Fruit fly (Drosophila melanogaster): ENCODE data around the gene pie.

The pie gene

dm6 chr2L:10466865-10467270, 44.3 kb upstream of the pie start (continued):
- TF ChIP-seq E2f1 (GFP tag; IDR thresholded peaks at IDR 0.05) (peak; percentile 26; the same call in 1 of the 2 replicates), sisA (GFP tag; IDR thresholded peaks at IDR 0.05) (peak; percentile 54; the same call in 1 of the 2 replicates), CG11085 (GFP tag; IDR thresholded peaks at IDR 0.05) (no peak), CG30431 (GFP tag; optimal IDR thresholded peaks at IDR 0.05) (peak; percentile 35), CG11398 (GFP tag; optimal IDR thresholded peaks at IDR 0.05) (peak; percentile 21), stwl (tag; optimal IDR thresholded peaks at IDR 0.05) (no peak), unpg (GFP tag; optimal IDR thresholded peaks at IDR 0.05) (peak; percentile 22), NK7.1 (GFP tag; optimal IDR thresholded peaks at IDR 0.05) (peak; percentile 12), dysf (GFP tag; IDR thresholded peaks at IDR 0.05) (peak; percentile 76), Mad (GFP tag; optimal IDR thresholded peaks at IDR 0.05) (no peak), Mrtf (GFP tag; IDR thresholded peaks at IDR 0.05) (0 out of 3 replicates have a peak, but pooled peaks have one; percentile 46), vvl (GFP tag; IDR thresholded peaks at IDR 0.05) (no peak; the same call in 1 of the 2 replicates), Side (GFP tag; optimal IDR thresholded peaks at IDR 0.05) (no peak), da (GFP tag; optimal IDR thresholded peaks at IDR 0.05) (no peak), CG32767 (GFP tag; IDR thresholded peaks at IDR 0.05) (0 out of 2 replicates have a peak, but pooled peaks have one; percentile 27), Meics (GFP tag; optimal IDR thresholded peaks at IDR 0.05) (peak; percentile 51), CG2116 (GFP tag; optimal IDR thresholded peaks at IDR 0.05) (peak; percentile 21), CG1529 (GFP tag; optimal IDR thresholded peaks at IDR 0.05) (peak; percentile 67), CG3281 (GFP tag; optimal IDR thresholded peaks at IDR 0.05) (peak; percentile 40), CG6683 (GFP tag; optimal IDR thresholded peaks at IDR 0.05) (peak; percentile 21), CG7372 (GFP tag; IDR thresholded peaks at IDR 0.05) (no peak), CG7357 (GFP tag; IDR thresholded peaks at IDR 0.05) (peak; percentile 61; the same call in 2 of the 3 replicates), CG18476 (GFP tag; optimal IDR thresholded peaks at IDR 0.05) (peak; percentile 46), CG9727 (GFP tag; optimal IDR thresholded peaks at IDR 0.05) (peak; percentile 72), CG10462 (GFP tag; optimal IDR thresholded peaks at IDR 0.05) (peak; percentile 15), ab (GFP tag; optimal IDR thresholded peaks at IDR 0.05) (no peak), Drgx (GFP tag; IDR thresholded peaks at IDR 0.05) (0 out of 2 replicates have a peak, but pooled peaks have one; percentile 12), dmrt99B (tag; optimal IDR thresholded peaks at IDR 0.05) (peak; percentile 80), CG10209 (GFP tag; optimal IDR thresholded peaks at IDR 0.05) (peak; percentile 17), Fer3 (tag; optimal IDR thresholded peaks at IDR 0.05) (peak; percentile 40), lilli (GFP tag; optimal IDR thresholded peaks at IDR 0.05) (peak; percentile 35), CG2875 (GFP tag; optimal IDR thresholded peaks at IDR 0.05) (peak; percentile 60), pan (optimal IDR thresholded peaks at IDR 0.05) (no peak), pan (GFP tag; optimal IDR thresholded peaks at IDR 0.05 in 1 of 2, IDR thresholded peaks at IDR 0.05 in 1 of 2) (peak in 1 of 2 experiments; percentile 57), CG2120 (GFP tag; optimal IDR thresholded peaks at IDR 0.05) (peak; percentile 27), ERR (GFP tag; optimal IDR thresholded peaks at IDR 0.05) (no peak), Asciz (GFP tag; optimal IDR thresholded peaks at IDR 0.05) (peak; percentile 63), CG34422 (GFP tag; IDR thresholded peaks at IDR 0.05) (0 out of 3 replicates have a peak, but pooled peaks have one; percentile 27), eve (GFP tag; optimal IDR thresholded peaks at IDR 0.05) (peak in 1 of 2 experiments; percentile 87), CG7928 (GFP tag; optimal IDR thresholded peaks at IDR 0.05) (no peak), CkIIα-i1 (GFP tag; IDR thresholded peaks at IDR 0.05) (no peak), CG10979 (tag; optimal IDR thresholded peaks at IDR 0.05) (peak; percentile 80), Sox100B (GFP tag; optimal IDR thresholded peaks at IDR 0.05) (peak; percentile 82), CG6765 (GFP tag; optimal IDR thresholded peaks at IDR 0.05) (no peak), slou (GFP tag; optimal IDR thresholded peaks at IDR 0.05) (no peak), row (GFP tag; IDR thresholded peaks at IDR 0.05) (peak; percentile 75; the same call in 2 of the 3 replicates), Trl (optimal IDR thresholded peaks at IDR 0.05) (no peak), Trl (GFP tag; optimal IDR thresholded peaks at IDR 0.05) (peak; percentile 55), p53 (GFP tag; optimal IDR thresholded peaks at IDR 0.05) (no peak), gcm (GFP tag; optimal IDR thresholded peaks at IDR 0.05) (no peak), tll (GFP tag; optimal IDR thresholded peaks at IDR 0.05) (peak in 1 of 2 experiments; percentile 23)
